Fruit fly (Drosophila melanogaster): ENCODE results near the gene SelR.

- TF ChIP-seq CG5204 (GFP tag; optimal IDR thresholded peaks at IDR 0.05) (no peak), bab1 (GFP tag; optimal IDR thresholded peaks at IDR 0.05) (peak; percentile 58)
Observed at dm6 chr3R:10872148-10872783, 3.8 kb upstream of the SelR start, which contains the start of gene Fdh.

All from whole organism, adult.